Fruit fly (Drosophila melanogaster) whole organism, wandering third instar larva: ENCODE measurements around the gene crn.
A peak's percentile ranks its signal among the peaks of the same experiment; 100 is the strongest.

Experiments used
- Abd-B ChIP-seq: fragments of >200 bp; optimal IDR thresholded peaks from 2 replicates; lab custom pipeline; 2017; ENCODE audit warnings: missing biosample characterization, missing genetic modification characterization
- CG32264 ChIP-seq: fragments of 200-800 bp; sonication (Bioruptor generic); optimal IDR thresholded peaks from 2 replicates; lab custom pipeline; 2016; ENCODE audit warnings: missing biosample characterization, missing genetic modification characterization
- CG9705 ChIP-seq: fragments of 200-800 bp; sonication (Bioruptor generic); optimal IDR thresholded peaks from 2 replicates; lab custom pipeline; 2018; ENCODE audit warnings: missing biosample characterization, mild to moderate bottlenecking, missing genetic modification characterization
- CrebA ChIP-seq: fragments of 200-800 bp; sonication (Bioruptor generic); optimal IDR thresholded peaks from 2 replicates; lab custom pipeline; 2016; ENCODE audit warnings: missing biosample characterization, mild to moderate bottlenecking, missing genetic modification characterization, borderline replicate concordance
- Dfd ChIP-seq: fragments of >200 bp; optimal IDR thresholded peaks from 2 replicates; lab custom pipeline; 2017; ENCODE audit warnings: missing biosample characterization, missing genetic modification characterization
- Dif ChIP-seq: fragments of 200-275, 200-300 bp; sonication (Bioruptor generic); optimal IDR thresholded peaks from 2 replicates; lab custom pipeline; 2018; ENCODE audit warnings: missing biosample characterization, missing genetic modification characterization; ENCODE audit not compliant: partially characterized antibody
- GATAd ChIP-seq: sonication (Bioruptor generic); optimal IDR thresholded peaks from 2 replicates; lab custom pipeline; 2016; ENCODE audit warnings: missing biosample characterization, missing genetic modification characterization
- HLH106 ChIP-seq: fragments of 200-800 bp; optimal IDR thresholded peaks from 3 replicates; lab custom pipeline; 2019; ENCODE audit warnings: missing biosample characterization, mild to moderate bottlenecking, missing genetic modification characterization, moderate library complexity
- Hnf4 ChIP-seq: fragments of 200-800 bp; sonication (Bioruptor generic); optimal IDR thresholded peaks from 2 replicates; lab custom pipeline; 2016; ENCODE audit warnings: missing biosample characterization, mild to moderate bottlenecking, missing genetic modification characterization
- Hr78 ChIP-seq: fragments of >200 bp; optimal IDR thresholded peaks from 2 replicates; lab custom pipeline; 2017; ENCODE audit warnings: missing biosample characterization, missing genetic modification characterization
- Hr83 ChIP-seq: fragments of 200-300 bp; sonication (Bioruptor generic); optimal IDR thresholded peaks from 2 replicates; lab custom pipeline; 2016; ENCODE audit warnings: missing biosample characterization, mild to moderate bottlenecking, missing genetic modification characterization, moderate library complexity; ENCODE audit not compliant: poor library complexity, severe bottlenecking
- Jra ChIP-seq: sonication (Bioruptor generic); optimal IDR thresholded peaks from 2 replicates; lab custom pipeline; 2016; ENCODE audit warnings: missing biosample characterization, missing genetic modification characterization
- N ChIP-seq: fragments of >200 bp; optimal IDR thresholded peaks from 2 replicates; lab custom pipeline; 2018; ENCODE audit warnings: missing biosample characterization, missing external identifiers, missing genetic modification characterization
- OdsH ChIP-seq: fragments of 200-800 bp; sonication (Bioruptor generic); optimal IDR thresholded peaks from 2 replicates; lab custom pipeline; 2016; ENCODE audit warnings: missing biosample characterization, mild to moderate bottlenecking, missing genetic modification characterization
- Rel ChIP-seq, 2 experiments: fragments of 200-800 bp; sonication (Bioruptor generic) in 1 of 2; optimal IDR thresholded peaks; 2 replicates in 1 of 2; 3 replicates in 1 of 2; lab custom pipeline; 2016 to 2019; ENCODE audit warnings: mild to moderate bottlenecking in 2 of 2, missing biosample characterization in 2 of 2, missing genetic modification characterization in 2 of 2, moderate library complexity in 1 of 2
- Sp1 ChIP-seq: fragments of 200-800 bp; sonication (Bioruptor generic); optimal IDR thresholded peaks from 3 replicates; lab custom pipeline; 2019; ENCODE audit warnings: missing biosample characterization, mild to moderate bottlenecking, missing genetic modification characterization, moderate library complexity
- Vsx2 ChIP-seq: fragments of 200-300, 225-300 bp; sonication (Bioruptor generic); optimal IDR thresholded peaks from 2 replicates; lab custom pipeline; 2018; ENCODE audit warnings: missing biosample characterization, missing genetic modification characterization; ENCODE audit not compliant: partially characterized antibody
- br ChIP-seq: fragments of 200-800 bp; sonication (Bioruptor generic); optimal IDR thresholded peaks from 2 replicates; lab custom pipeline; 2016; ENCODE audit warnings: missing biosample characterization, missing genetic modification characterization
- brk ChIP-seq: fragments of 200-800 bp; sonication (Bioruptor generic); optimal IDR thresholded peaks from 2 replicates; lab custom pipeline; 2016; ENCODE audit warnings: missing biosample characterization, mild to moderate bottlenecking, missing genetic modification characterization
- dl ChIP-seq, 2 experiments: fragments of 175-275, 200-275 bp in 1 of 2; fragments of 200-275 bp in 1 of 2; sonication (Bioruptor generic); optimal IDR thresholded peaks; lab custom pipeline; 2018; ENCODE audit warnings: mild to moderate bottlenecking in 2 of 2, missing biosample characterization in 2 of 2, missing genetic modification characterization in 2 of 2, moderate library complexity in 2 of 2; ENCODE audit not compliant: partially characterized antibody in 2 of 2, insufficient read depth in 1 of 2
- dmrt93B ChIP-seq: fragments of 200-800 bp; sonication (Bioruptor generic); optimal IDR thresholded peaks from 2 replicates; lab custom pipeline; 2018; ENCODE audit warnings: missing biosample characterization, mild to moderate bottlenecking, missing genetic modification characterization
- dsf ChIP-seq: sonication (Bioruptor generic); optimal IDR thresholded peaks from 2 replicates; lab custom pipeline; 2016; ENCODE audit warnings: missing biosample characterization, missing genetic modification characterization, borderline replicate concordance
- ey ChIP-seq: fragments of 200-800 bp; sonication (Bioruptor generic); optimal IDR thresholded peaks from 2 replicates; lab custom pipeline; 2016; ENCODE audit warnings: missing biosample characterization, missing genetic modification characterization
- foxo ChIP-seq, 2 experiments: fragments of 200-800 bp; sonication (Bioruptor generic); optimal IDR thresholded peaks; 2 replicates in 1 of 2; 3 replicates in 1 of 2; lab custom pipeline; 2016 to 2017; ENCODE audit warnings: missing biosample characterization in 2 of 2, missing genetic modification characterization in 2 of 2
- fru ChIP-seq: fragments of 200-800 bp; sonication (Bioruptor generic); optimal IDR thresholded peaks from 3 replicates; lab custom pipeline; 2016; ENCODE audit warnings: missing biosample characterization, mild to moderate bottlenecking, missing genetic modification characterization
- h ChIP-seq: fragments of 200-800 bp; sonication (Bioruptor generic); optimal IDR thresholded peaks from 3 replicates; lab custom pipeline; 2016; ENCODE audit warnings: missing biosample characterization, mild to moderate bottlenecking, missing genetic modification characterization
- jim ChIP-seq: fragments of 175-275, 200-325 bp; sonication (Bioruptor generic); optimal IDR thresholded peaks from 2 replicates; lab custom pipeline; 2016; ENCODE audit warnings: missing biosample characterization, mild to moderate bottlenecking, missing genetic modification characterization
- lola ChIP-seq: fragments of >200 bp; optimal IDR thresholded peaks from 2 replicates; lab custom pipeline; 2017; ENCODE audit warnings: missing biosample characterization, missing genetic modification characterization
- pan ChIP-seq: fragments of >200 bp; optimal IDR thresholded peaks from 2 replicates; lab custom pipeline; 2017
- psq ChIP-seq: fragments of 200-800 bp; sonication (Bioruptor generic); optimal IDR thresholded peaks from 3 replicates; lab custom pipeline; 2017; ENCODE audit warnings: missing biosample characterization, mild to moderate bottlenecking, missing genetic modification characterization, moderate library complexity
- rgr ChIP-seq: fragments of 200-800 bp; sonication (Bioruptor generic); optimal IDR thresholded peaks from 3 replicates; lab custom pipeline; 2016; ENCODE audit warnings: missing biosample characterization, mild to moderate bottlenecking, missing genetic modification characterization
- sage ChIP-seq: fragments of 200-800 bp; sonication (Bioruptor generic); optimal IDR thresholded peaks from 2 replicates; lab custom pipeline; 2016; ENCODE audit warnings: missing biosample characterization, mild to moderate bottlenecking, missing genetic modification characterization
- sv ChIP-seq: fragments of 200-800 bp; sonication (Bioruptor generic); optimal IDR thresholded peaks from 3 replicates; lab custom pipeline; 2016; ENCODE audit warnings: missing biosample characterization, missing genetic modification characterization
- tai ChIP-seq: sonication (Bioruptor generic); optimal IDR thresholded peaks from 2 replicates; lab custom pipeline; 2016; ENCODE audit warnings: missing biosample characterization, missing genetic modification characterization
- usp ChIP-seq: fragments of >200 bp; optimal IDR thresholded peaks from 2 replicates; lab custom pipeline; 2017; ENCODE audit warnings: missing biosample characterization, missing genetic modification characterization
- woc ChIP-seq: sonication (Bioruptor generic); optimal IDR thresholded peaks from 2 replicates; lab custom pipeline; 2016; ENCODE audit warnings: missing biosample characterization, mild to moderate bottlenecking, missing genetic modification characterization

crn gene

dm6 chrX:2295435-2296229, 45.8 kb upstream of the crn start, which contains the start of gene Raf:
Gene Raf, plus strand, starts transcription at chrX:2295466.
- TF ChIP-seq h (no peak), jim (GFP tag; lab: Kevin White, UChicago) (peak; percentile 68), dl (GFP tag; optimal IDR thresholded peaks at IDR 0.05; lab: Kevin White, UChicago; ENCODE audit: insufficient read depth in 1 of 2, partially characterized antibody in 2 of 2) (peak; percentile 67 to 91), usp (GFP tag; lab: Kevin White, UChicago) (no peak), CrebA (peak; percentile 0), brk (no peak), Hnf4 (GFP tag; lab: Kevin White, UChicago) (peak; percentile 58), Sp1 (GFP tag; lab: Kevin White, UChicago) (peak; percentile 25), Dif (GFP tag; lab: Kevin White, UChicago) (peak; percentile 91), Rel (GFP tag; optimal IDR thresholded peaks at IDR 0.05; lab: Kevin White, UChicago) (no peak), Rel (tag; optimal IDR thresholded peaks at IDR 0.05; lab: Kevin White, UChicago) (peak; percentile 30), CG9705 (no peak)

- TF ChIP-seq N = no peak
- peak; percentile 62 for TF ChIP-seq Dif (GFP tag; lab: Kevin White, UChicago)
- no peak for TF ChIP-seq usp (GFP tag; lab: Kevin White, UChicago)
- peak; percentile 58 for TF ChIP-seq ey
- TF ChIP-seq Hnf4 (GFP tag; lab: Kevin White, UChicago) = peak; percentile 30
- peak; percentile 56 for TF ChIP-seq rgr (GFP tag; lab: Kevin White, UChicago)
- TF ChIP-seq h = peak; percentile 72
- TF ChIP-seq fru (GFP tag; lab: Kevin White, UChicago) = peak; percentile 75
- TF ChIP-seq psq (GFP tag; lab: Kevin White, UChicago) = peak; percentile 37
- TF ChIP-seq dl (GFP tag; optimal IDR thresholded peaks at IDR 0.05; lab: Kevin White, UChicago; ENCODE audit: insufficient read depth in 1 of 2, partially characterized antibody in 2 of 2) = peak in 1 of 2 experiments; percentile 81
- peak; percentile 56 for TF ChIP-seq br
- no peak for TF ChIP-seq Rel (GFP tag; optimal IDR thresholded peaks at IDR 0.05; lab: Kevin White, UChicago)
- TF ChIP-seq Rel (tag; optimal IDR thresholded peaks at IDR 0.05; lab: Kevin White, UChicago) = peak; percentile 97
- no peak for TF ChIP-seq Jra (GFP tag; lab: Kevin White, UChicago)
- no peak for TF ChIP-seq Hr78 (GFP tag; lab: Kevin White, UChicago)
- peak; percentile 20 for TF ChIP-seq OdsH (GFP tag; lab: Kevin White, UChicago)
- TF ChIP-seq foxo (GFP tag; optimal IDR thresholded peaks at IDR 0.05; lab: Kevin White, UChicago) = peak in 1 of 2 experiments; percentile 82
- TF ChIP-seq Dfd (GFP tag; lab: Kevin White, UChicago) = peak; percentile 54
- peak; percentile 24 for TF ChIP-seq woc (GFP tag; lab: Kevin White, UChicago)
- no peak for TF ChIP-seq CrebA
- peak; percentile 23 for TF ChIP-seq dmrt93B (GFP tag; lab: Kevin White, UChicago)
- peak; percentile 56 for TF ChIP-seq Hr83 (GFP tag; lab: Kevin White, UChicago)
- no peak for TF ChIP-seq Abd-B (GFP tag; lab: Kevin White, UChicago)
- TF ChIP-seq HLH106 (tag; lab: Kevin White, UChicago) = peak; percentile 38
These were observed 45.0 kb upstream of the crn start for dm6 chrX:2294474-2295434.

dm6 chrX:2293294-2293988, 43.7 kb upstream of the crn start, which contains the start of gene CG2865:
Gene CG2865, minus strand, starts transcription at chrX:2293411.
- TF ChIP-seq dsf (GFP tag; lab: Kevin White, UChicago) (no peak), lola (GFP tag; lab: Kevin White, UChicago) (no peak), Hnf4 (GFP tag; lab: Kevin White, UChicago) (peak; percentile 82), pan (no peak), jim (GFP tag; lab: Kevin White, UChicago) (no peak), HLH106 (tag; lab: Kevin White, UChicago) (peak; percentile 98), CG32264 (GFP tag; lab: Kevin White, UChicago) (peak; percentile 84), ey (peak; percentile 95), foxo (GFP tag; optimal IDR thresholded peaks at IDR 0.05; lab: Kevin White, UChicago) (peak; percentile 67 to 96), brk (peak; percentile 68), sv (GFP tag; lab: Kevin White, UChicago) (peak; percentile 94), psq (GFP tag; lab: Kevin White, UChicago) (peak; percentile 87), Hr83 (GFP tag; lab: Kevin White, UChicago) (peak; percentile 81), h (peak; percentile 96), Hr78 (GFP tag; lab: Kevin White, UChicago) (no peak), Sp1 (GFP tag; lab: Kevin White, UChicago) (peak; percentile 98), Vsx2 (GFP tag; lab: Kevin White, UChicago) (no peak), dmrt93B (GFP tag; lab: Kevin White, UChicago) (peak; percentile 94), rgr (GFP tag; lab: Kevin White, UChicago) (peak; percentile 93), sage (peak; percentile 76), tai (GFP tag; lab: Kevin White, UChicago) (peak; percentile 81), Dfd (GFP tag; lab: Kevin White, UChicago) (no peak), GATAd (peak; percentile 11), Jra (GFP tag; lab: Kevin White, UChicago) (peak; percentile 78), woc (GFP tag; lab: Kevin White, UChicago) (peak; percentile 95), Dif (GFP tag; lab: Kevin White, UChicago) (peak; percentile 86)
